Worm (Caenorhabditis elegans) whole organism, young adult: Measurements from ENCODE around the gene nhr-170.

Experiments
- B0035.1 ChIP-seq: sonication (generic microtip); optimal IDR thresholded peaks from 2 replicates; lab custom pipeline; 2016; ENCODE audit warnings: missing genetic modification characterization, mild to moderate bottlenecking, missing compliant biosample characterization, missing genotype, missing genetic modification reagents
- F10E7.11 ChIP-seq: sonication (generic microtip); optimal IDR thresholded peaks from 2 replicates; lab custom pipeline; 2017; ENCODE audit warnings: mild to moderate bottlenecking, missing genetic modification characterization, moderate library complexity, missing compliant biosample characterization
- F22D6.2 ChIP-seq: sonication (generic microtip); optimal IDR thresholded peaks from 2 replicates; lab custom pipeline; 2016; ENCODE audit warnings: mild to moderate bottlenecking, missing genetic modification characterization, missing compliant biosample characterization
- F23B12.7 ChIP-seq: sonication (generic microtip); optimal IDR thresholded peaks from 2 replicates; lab custom pipeline; 2017; ENCODE audit warnings: missing genetic modification characterization, mild to moderate bottlenecking, missing compliant biosample characterization, antibody characterized with exemption, moderate library complexity; ENCODE audit not compliant: insufficient read depth
- F49E8.2 ChIP-seq: sonication (generic microtip); optimal IDR thresholded peaks from 3 replicates; lab custom pipeline; 2017; ENCODE audit warnings: missing genetic modification characterization, mild to moderate bottlenecking, missing compliant biosample characterization, antibody characterized with exemption, moderate library complexity; ENCODE audit not compliant: insufficient read depth
- K11D2.4 ChIP-seq: fragments of 200-800 bp; sonication (Bioruptor generic); IDR thresholded peaks from 2 replicates; pipeline ENCODE4 v1.3.6; 2022; ENCODE audit warnings: missing genetic modification reagents, missing genetic modification characterization, missing compliant biosample characterization
- T26A5.8 ChIP-seq: sonication (generic microtip); optimal IDR thresholded peaks from 2 replicates; lab custom pipeline; 2016; ENCODE audit warnings: missing genetic modification characterization, missing compliant biosample characterization
- ama-1 ChIP-seq, 3 experiments: fragments of 150-350 bp in 1 of 3; sonication (generic microtip) in 2 of 3; optimal IDR thresholded peaks; 2 replicates each; lab custom pipeline; 2014 to 2018; ENCODE audit warnings: missing biosample characterization in 2 of 3, missing genetic modification characterization in 2 of 3, missing genetic modification reagents in 2 of 3
- aptf-3 ChIP-seq: fragments of 200-800 bp; sonication (Bioruptor generic); IDR thresholded peaks from 2 replicates; pipeline ENCODE4 v1.3.6; 2022; ENCODE audit warnings: missing genetic modification characterization, missing compliant biosample characterization
- cebp-1 ChIP-seq, 2 experiments: fragments of 200-800 bp in 1 of 2; sonication (Bioruptor generic) in 1 of 2; sonication (generic microtip) in 1 of 2; IDR thresholded peaks in 1 of 2; optimal IDR thresholded peaks in 1 of 2; 2 replicates each; pipeline versions ENCODE4 v1.3.6 to Lab custom; 2017 to 2022; ENCODE audit warnings: missing compliant biosample characterization in 2 of 2, missing genetic modification characterization in 2 of 2, mild to moderate bottlenecking in 1 of 2, missing genetic modification reagents in 1 of 2, moderate library complexity in 1 of 2
- ceh-79 ChIP-seq: sonication (generic microtip); optimal IDR thresholded peaks from 2 replicates; lab custom pipeline; 2017; ENCODE audit warnings: mild to moderate bottlenecking, missing genetic modification characterization, missing compliant biosample characterization
- chd-7 ChIP-seq: sonication (generic microtip); optimal IDR thresholded peaks from 2 replicates; lab custom pipeline; 2016; ENCODE audit warnings: mild to moderate bottlenecking, missing genetic modification characterization, moderate library complexity, missing compliant biosample characterization
- egl-18 ChIP-seq: fragments of 200-800 bp; sonication (Bioruptor generic); IDR thresholded peaks from 2 replicates; pipeline ENCODE4 v1.3.6; 2022; ENCODE audit warnings: missing genetic modification reagents, missing genetic modification characterization, missing compliant biosample characterization
- egl-44 ChIP-seq: fragments of 200-800 bp; sonication (Bioruptor generic); IDR thresholded peaks from 2 replicates; pipeline ENCODE4 v1.3.6; 2022; ENCODE audit warnings: missing genetic modification reagents, missing genetic modification characterization, missing compliant biosample characterization
- fkh-3 ChIP-seq: sonication (generic microtip); optimal IDR thresholded peaks from 2 replicates; lab custom pipeline; 2016; ENCODE audit warnings: mild to moderate bottlenecking, missing genetic modification characterization, missing compliant biosample characterization
- him-1 ChIP-seq: sonication (generic microtip); optimal IDR thresholded peaks from 2 replicates; lab custom pipeline; 2016; ENCODE audit warnings: missing genotype, missing genetic modification reagents, missing genetic modification characterization, missing compliant biosample characterization
- hlh-26 ChIP-seq: fragments of 200-800 bp; sonication (Bioruptor generic); conservative IDR thresholded peaks from 2 replicates; pipeline ENCODE4 v1.3.6; 2022; ENCODE audit warnings: missing genetic modification reagents, missing genetic modification characterization, missing compliant biosample characterization
- hmg-1.2 ChIP-seq: fragments of 200-800 bp; sonication (Bioruptor generic); IDR thresholded peaks from 2 replicates; pipeline ENCODE4 v1.3.6; 2022; ENCODE audit warnings: missing genetic modification reagents, missing genetic modification characterization, missing compliant biosample characterization
- hrde-1 ChIP-seq: sonication (generic microtip); optimal IDR thresholded peaks from 2 replicates; lab custom pipeline; 2016; ENCODE audit warnings: missing genetic modification characterization, mild to moderate bottlenecking, missing compliant biosample characterization, moderate library complexity, missing genotype, missing genetic modification reagents, borderline replicate concordance
- lsl-1 ChIP-seq: fragments of 200-800 bp; sonication (Bioruptor generic); optimal IDR thresholded peaks from 2 replicates; lab custom pipeline; 2018; ENCODE audit warnings: mild to moderate bottlenecking, missing genetic modification characterization, moderate library complexity, missing compliant biosample characterization
- madf-6 ChIP-seq: fragments of 200-800 bp; sonication (Bioruptor generic); IDR thresholded peaks from 2 replicates; pipeline ENCODE4 v1.3.6; 2022; ENCODE audit warnings: missing genetic modification reagents, missing genetic modification characterization, missing compliant biosample characterization
- mxl-1 ChIP-seq: sonication (generic microtip); optimal IDR thresholded peaks from 2 replicates; lab custom pipeline; 2016; ENCODE audit warnings: missing genetic modification characterization, missing compliant biosample characterization
- nfya-1 ChIP-seq: sonication (generic microtip); optimal IDR thresholded peaks from 2 replicates; lab custom pipeline; 2017; ENCODE audit warnings: antibody characterized with exemption, missing compliant biosample characterization, missing genetic modification characterization, borderline replicate concordance; ENCODE audit not compliant: insufficient read depth
- nfya-2 ChIP-seq: fragments of 200-800 bp; sonication (Bioruptor generic); IDR thresholded peaks from 2 replicates; pipeline ENCODE4 v1.3.6; 2022; ENCODE audit warnings: missing genetic modification reagents, missing genetic modification characterization, missing compliant biosample characterization
- nfyb-1 ChIP-seq: fragments of 200-800 bp; sonication (Bioruptor generic); IDR thresholded peaks from 2 replicates; pipeline ENCODE4 v1.3.6; 2022; ENCODE audit warnings: missing genetic modification reagents, missing genetic modification characterization, missing compliant biosample characterization
- nhr-179 ChIP-seq: sonication (generic microtip); optimal IDR thresholded peaks from 2 replicates; lab custom pipeline; 2016; ENCODE audit warnings: mild to moderate bottlenecking, missing genetic modification characterization, missing compliant biosample characterization
- nhr-80 ChIP-seq: sonication (generic microtip); optimal IDR thresholded peaks from 2 replicates; lab custom pipeline; 2016; ENCODE audit warnings: missing genetic modification characterization, missing compliant biosample characterization
- nhr-90 ChIP-seq: sonication (generic microtip); optimal IDR thresholded peaks from 2 replicates; lab custom pipeline; 2016; ENCODE audit warnings: missing genotype, mild to moderate bottlenecking, missing genetic modification characterization, missing compliant biosample characterization
- rec-8 ChIP-seq, 2 experiments: sonication (generic microtip); optimal IDR thresholded peaks; 2 replicates each; lab custom pipeline; 2016; ENCODE audit warnings: mild to moderate bottlenecking in 2 of 2, missing genetic modification characterization in 2 of 2, missing genetic modification reagents in 2 of 2, missing genotype in 2 of 2, missing biosample characterization in 1 of 2, missing compliant biosample characterization in 1 of 2, moderate library complexity in 1 of 2
- repo-1 ChIP-seq: sonication (generic microtip); optimal IDR thresholded peaks from 2 replicates; lab custom pipeline; 2017; ENCODE audit warnings: mild to moderate bottlenecking, missing genetic modification characterization, missing compliant biosample characterization
- rpc-1 ChIP-seq, 2 experiments: fragments of 150-350 bp in 1 of 2; sonication (generic microtip) in 1 of 2; optimal IDR thresholded peaks; 2 replicates each; lab custom pipeline; 2014 to 2018; ENCODE audit warnings: missing biosample characterization in 1 of 2, missing genetic modification characterization in 1 of 2, missing genetic modification reagents in 1 of 2, missing genotype in 1 of 2
- snpc-1.1 ChIP-seq: sonication (generic microtip); optimal IDR thresholded peaks from 2 replicates; lab custom pipeline; 2017; ENCODE audit warnings: missing genetic modification characterization, mild to moderate bottlenecking, missing compliant biosample characterization, antibody characterized with exemption, moderate library complexity, missing genotype, missing genetic modification reagents; ENCODE audit not compliant: insufficient read depth
- xnd-1 ChIP-seq: sonication (generic microtip); optimal IDR thresholded peaks from 2 replicates; lab custom pipeline; 2016; ENCODE audit warnings: missing genotype, missing genetic modification reagents, missing genetic modification characterization, missing compliant biosample characterization
- zfh-2 ChIP-seq: fragments of 200-800 bp; sonication (Bioruptor generic); conservative IDR thresholded peaks from 2 replicates; pipeline ENCODE4 v1.3.6; 2022; ENCODE audit warnings: missing genetic modification reagents, missing genetic modification characterization, missing compliant biosample characterization

Gene nhr-170

DNA sequence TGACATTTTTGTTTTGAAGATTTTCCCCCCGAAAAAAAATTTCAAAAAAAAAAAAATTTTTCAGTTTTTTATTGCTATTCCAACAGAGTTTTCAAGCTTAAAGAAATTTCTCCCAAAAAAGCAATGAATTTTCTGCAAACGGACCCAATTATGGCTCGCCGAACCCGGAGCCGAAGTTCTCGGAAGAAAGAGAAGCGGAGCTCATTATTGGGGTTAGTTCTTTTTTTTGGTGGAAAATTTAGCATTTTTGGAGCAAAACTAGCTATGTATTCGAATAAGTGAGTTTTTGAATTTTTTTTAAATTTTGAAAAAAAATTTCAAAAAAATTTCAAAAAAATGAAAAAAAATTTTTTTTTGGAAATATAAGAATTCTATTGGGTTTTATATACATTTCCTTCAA lies 19.0 kb upstream of the nhr-170 start, which contains the start of gene ncs-5:
TSS of gene ncs-5 (plus strand) at position 124 of the 400 bp plus-strand sequence.
- TF ChIP-seq xnd-1 = no peak
- TF ChIP-seq aptf-3 = no peak
- no peak for TF ChIP-seq him-1 (tag; lab: Kevin White, UChicago)
- TF ChIP-seq hrde-1 (tag; lab: Kevin White, UChicago) = no peak
- no peak for TF ChIP-seq F10E7.11

DNA sequence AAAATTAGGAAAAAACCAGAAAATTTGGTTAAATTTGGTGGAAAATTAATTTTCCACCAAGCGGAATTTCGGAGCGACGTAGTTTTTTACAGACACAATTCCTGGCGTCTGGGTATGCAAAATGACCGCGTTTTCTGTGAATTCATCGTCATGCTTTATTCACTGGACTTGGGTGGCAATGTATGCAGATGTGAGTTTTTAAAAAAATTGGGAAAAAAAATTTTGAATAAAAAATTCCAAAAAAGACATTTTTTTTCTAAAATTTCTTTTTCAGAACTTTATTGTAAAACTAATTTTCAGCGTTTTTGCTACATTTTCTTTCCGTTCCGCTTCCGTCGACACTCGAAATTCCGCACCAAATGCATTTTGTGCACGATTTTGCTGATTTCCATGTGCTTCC lies 10.7 kb upstream of the nhr-170 start, which contains the start of gene C54E10.7:
TSS of gene C54E10.7 (plus strand) at position 301 of the 400 bp plus-strand sequence.
- TF ChIP-seq rpc-1 (optimal IDR thresholded peaks at IDR 0.05; lab: Kevin White, UChicago) (no peak), rpc-1 (tag; optimal IDR thresholded peaks at IDR 0.05; lab: Kevin White, UChicago) (no peak), F23B12.7 (tag; lab: Kevin White, UChicago) (no peak), chd-7 (tag; lab: Kevin White, UChicago) (no peak), nhr-80 (no peak), F49E8.2 (tag; lab: Kevin White, UChicago) (no peak), egl-18 (GFP tag; lab: Robert Waterston, UW) (no peak), nhr-179 (tag; lab: Kevin White, UChicago) (no peak), mxl-1 (no peak), cebp-1 (GFP tag; IDR thresholded peaks at IDR 0.05; lab: Robert Waterston, UW) (no peak), cebp-1 (tag; optimal IDR thresholded peaks at IDR 0.05; lab: Kevin White, UChicago) (no peak), nhr-90 (no peak), repo-1 (tag; lab: Kevin White, UChicago) (no peak), ceh-79 (tag; lab: Kevin White, UChicago) (no peak), ama-1 (optimal IDR thresholded peaks at IDR 0.05; lab: Kevin White, UChicago) (no peak), ama-1 (GFP tag; optimal IDR thresholded peaks at IDR 0.05; lab: Kevin White, UChicago) (no peak), hlh-26 (no peak), snpc-1.1 (tag; lab: Kevin White, UChicago) (no peak), rec-8 (tag; optimal IDR thresholded peaks at IDR 0.05; lab: Kevin White, UChicago) (no peak)
- TF ChIP-seq, all 124 proteins: peak for 0

DNA sequence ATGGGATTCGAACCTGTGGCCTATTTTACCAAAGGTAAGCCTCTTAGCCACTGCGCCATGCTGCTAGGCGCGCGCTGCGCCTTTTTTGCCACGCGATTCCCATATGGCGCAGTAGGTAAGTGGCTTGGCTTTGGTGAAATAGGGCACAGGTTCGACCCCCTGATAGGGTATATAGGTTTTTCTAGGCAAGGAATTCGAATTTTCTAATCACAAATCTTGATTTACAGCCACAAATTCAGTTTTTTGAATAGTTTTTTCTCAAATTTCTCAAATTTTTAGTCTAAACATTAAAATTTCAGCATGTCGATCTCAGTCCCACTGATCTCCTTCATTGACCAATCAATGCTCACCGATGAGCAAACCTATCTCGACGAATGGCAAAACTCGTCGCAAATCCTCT lies 10.1 kb upstream of the nhr-170 start, which contains the start of gene C54E10.3:
TSS of gene C54E10.3 (plus strand) at position 301 of the 400 bp plus-strand sequence.
- TF ChIP-seq egl-44 (GFP tag; lab: Robert Waterston, UW) (no peak), T26A5.8 (no peak), K11D2.4 (GFP tag; lab: Robert Waterston, UW) (no peak), nfya-2 (no peak), fkh-3 (tag; lab: Kevin White, UChicago) (no peak), repo-1 (tag; lab: Kevin White, UChicago) (no peak), madf-6 (GFP tag; lab: Robert Waterston, UW) (no peak), nfya-1 (tag; lab: Kevin White, UChicago) (no peak), nfyb-1 (GFP tag; lab: Robert Waterston, UW) (no peak), B0035.1 (tag; lab: Kevin White, UChicago) (no peak), F22D6.2 (tag; lab: Kevin White, UChicago) (no peak), lsl-1 (GFP tag; lab: Kevin White, UChicago) (no peak)

DNA sequence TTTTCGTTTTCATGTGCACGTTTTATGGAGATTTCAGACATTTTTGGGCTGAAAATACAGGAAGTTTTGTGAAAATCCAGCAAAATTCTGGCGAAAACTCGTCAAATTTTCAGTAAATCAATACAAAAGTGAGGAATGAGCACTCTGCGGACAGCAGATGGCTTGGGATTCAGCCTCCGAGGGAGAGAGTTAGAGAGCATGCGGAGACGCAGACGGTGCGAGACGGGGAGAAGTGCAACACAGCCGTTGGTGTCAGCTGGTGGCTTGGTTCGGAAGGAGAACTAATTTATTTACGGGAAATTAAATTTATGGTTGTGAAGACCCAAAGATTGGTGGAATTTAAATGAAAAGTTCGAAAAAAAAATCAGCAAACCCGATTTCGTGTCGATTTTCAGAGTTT lies 8.0 kb upstream of the nhr-170 start, which contains the start of gene C54E10.6:
TSS of gene C54E10.6 (minus strand) at position 109 of the 400 bp plus-strand sequence.
- TF ChIP-seq zfh-2 (GFP tag; lab: Robert Waterston, UW) (0 out of 2 replicates have a peak, but pooled peaks have one; percentile 38), hrde-1 (tag; lab: Kevin White, UChicago) (no peak), xnd-1 (no peak), nfya-2 (no peak), hmg-1.2 (peak; percentile 63; the same call in 1 of the 2 replicates)
